Fruit fly (Drosophila melanogaster): ENCODE results near the gene Cyp4d2.

dm6 chrX:2134226-2134880 is 41.5 kb upstream of the Cyp4d2 start:
- TF ChIP-seq Myc (optimal IDR thresholded peaks at IDR 0.05) (no peak), psq (optimal IDR thresholded peaks at IDR 0.05) (no peak), insv (optimal IDR thresholded peaks at IDR 0.05) (no peak), Sin3A (optimal IDR thresholded peaks at IDR 0.05) (no peak), h (optimal IDR thresholded peaks at IDR 0.05) (no peak)

All from Kc167 (cell line).